Worm (Caenorhabditis elegans) whole organism, young adult: ENCODE results near the gene oig-4.

Experiments used
- B0261.1 ChIP-seq: sonication (generic microtip); optimal IDR thresholded peaks from 2 replicates; lab custom pipeline; 2016; ENCODE audit warnings: mild to moderate bottlenecking, missing genetic modification characterization, moderate library complexity, missing compliant biosample characterization
- Y79H2A.3 ChIP-seq: fragments of 200-800 bp; sonication (Bioruptor generic); conservative IDR thresholded peaks from 2 replicates; pipeline ENCODE4 v1.3.6; 2022; ENCODE audit warnings: missing genetic modification reagents, missing genetic modification characterization, missing compliant biosample characterization
- ama-1 ChIP-seq, 3 experiments: fragments of 150-350 bp in 1 of 3; sonication (generic microtip) in 2 of 3; optimal IDR thresholded peaks; 2 replicates each; lab custom pipeline; 2014 to 2018; ENCODE audit warnings: missing biosample characterization in 2 of 3, missing genetic modification characterization in 2 of 3, missing genetic modification reagents in 2 of 3
- aptf-2 ChIP-seq: fragments of 200-800 bp; sonication (Bioruptor generic); conservative IDR thresholded peaks from 2 replicates; pipeline ENCODE4 v1.3.6; 2022; ENCODE audit warnings: missing genetic modification reagents, missing genetic modification characterization, missing compliant biosample characterization
- ets-4 ChIP-seq: fragments of 200-800 bp; sonication (Bioruptor generic); optimal IDR thresholded peaks from 2 replicates; lab custom pipeline; 2018; ENCODE audit warnings: mild to moderate bottlenecking, missing genetic modification characterization, missing compliant biosample characterization
- mes-4 ChIP-seq: sonication (generic microtip); optimal IDR thresholded peaks from 2 replicates; lab custom pipeline; 2016; ENCODE audit warnings: missing genotype, missing genetic modification characterization, missing compliant biosample characterization
- pbrm-1 ChIP-seq: fragments of 200-800 bp; sonication (Bioruptor generic); IDR thresholded peaks from 2 replicates; pipeline ENCODE4 v1.3.6; 2022; ENCODE audit warnings: missing genetic modification reagents, missing genetic modification characterization, missing compliant biosample characterization
- pha-4 ChIP-seq: fragments of 150-350 bp; sonication (generic microtip); optimal IDR thresholded peaks from 2 replicates; lab custom pipeline; 2014; ENCODE audit warnings: missing biosample characterization, missing genetic modification reagents, missing genetic modification characterization
- rec-8 ChIP-seq, 2 experiments: sonication (generic microtip); optimal IDR thresholded peaks; 2 replicates each; lab custom pipeline; 2016; ENCODE audit warnings: mild to moderate bottlenecking in 2 of 2, missing genetic modification characterization in 2 of 2, missing genetic modification reagents in 2 of 2, missing genotype in 2 of 2, missing biosample characterization in 1 of 2, missing compliant biosample characterization in 1 of 2, moderate library complexity in 1 of 2
- sea-2 ChIP-seq: fragments of 200-800 bp; sonication (Bioruptor generic); IDR thresholded peaks from 2 replicates; pipeline ENCODE4 v1.3.6; 2022; ENCODE audit warnings: missing genetic modification characterization, missing compliant biosample characterization
- sptf-2 ChIP-seq: fragments of 200-800 bp; sonication (Bioruptor generic); optimal IDR thresholded peaks from 2 replicates; lab custom pipeline; 2018; ENCODE audit warnings: mild to moderate bottlenecking, missing genetic modification characterization, missing compliant biosample characterization
- unc-62 ChIP-seq: fragments of 150-350 bp; optimal IDR thresholded peaks from 2 replicates; lab custom pipeline; 2014; ENCODE audit warnings: missing biosample characterization, missing genetic modification reagents, missing genetic modification characterization

DNA sequence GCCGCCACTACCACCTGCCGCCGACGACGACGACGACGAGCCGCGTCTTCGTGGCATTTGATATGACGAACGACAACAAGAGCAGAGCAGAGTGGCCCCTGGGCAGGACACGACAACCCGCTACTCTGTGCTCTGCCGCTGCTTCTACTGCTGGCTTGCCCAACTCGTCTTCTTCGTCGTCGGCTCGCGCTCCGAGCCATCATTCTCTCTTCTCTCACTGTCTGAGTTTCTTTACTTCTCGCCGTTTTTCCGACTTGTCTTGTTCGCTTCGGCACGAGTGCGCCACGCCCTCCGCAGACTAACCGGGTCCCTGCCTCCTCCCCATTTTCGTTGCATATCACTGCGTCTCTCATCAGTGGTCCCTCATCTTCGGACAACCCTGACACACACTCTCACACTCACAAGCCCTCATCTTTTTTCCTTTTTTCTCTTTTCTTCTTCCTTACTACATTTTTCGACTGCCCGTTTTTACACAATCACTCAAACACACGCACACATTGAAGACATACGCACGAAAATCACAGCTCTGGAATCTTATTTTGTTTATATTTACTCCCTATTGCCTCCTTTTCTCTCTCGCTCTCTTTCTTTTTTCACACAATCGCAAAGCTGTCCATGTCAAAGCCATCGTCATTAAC, 28.8 kb downstream of the oig-4 start:
- no peak for TF ChIP-seq aptf-2
- no peak for TF ChIP-seq unc-62
- TF ChIP-seq Y79H2A.3 (GFP tag; lab: Robert Waterston, UW) = no peak
- TF ChIP-seq ama-1 (optimal IDR thresholded peaks at IDR 0.05; lab: Kevin White, UChicago) = no peak
- no peak for TF ChIP-seq ama-1 (GFP tag; optimal IDR thresholded peaks at IDR 0.05; lab: Kevin White, UChicago)
- TF ChIP-seq sptf-2 (GFP tag; lab: Kevin White, UChicago) = no peak
- no peak for TF ChIP-seq rec-8 (tag; optimal IDR thresholded peaks at IDR 0.05; lab: Kevin White, UChicago)
- no peak for TF ChIP-seq sea-2 (GFP tag; lab: Robert Waterston, UW)
- no peak for TF ChIP-seq ets-4 (GFP tag; lab: Kevin White, UChicago)
- no peak for TF ChIP-seq B0261.1
- TF ChIP-seq mes-4 = no peak
- TF ChIP-seq pha-4 = no peak
- TF ChIP-seq pbrm-1 = no peak
